Fruit fly (Drosophila melanogaster) whole organism, embryonic: Measurements from ENCODE around the gene TrpRS.

Experiments
- Adf1 ChIP-seq: fragments of 200-800 bp; sonication (Bioruptor generic); IDR thresholded peaks from 2 replicates; pipeline ENCODE4 v1.3.6; 2022; ENCODE audit warnings: missing biosample characterization, missing genetic modification characterization
- Asciz ChIP-seq: fragments of 200-800 bp; sonication (Bioruptor generic); optimal IDR thresholded peaks from 2 replicates; lab custom pipeline; 2017; ENCODE audit warnings: missing biosample characterization, mild to moderate bottlenecking, missing genetic modification characterization, missing genetic modification reagents
- CG10209 ChIP-seq: fragments of 200-800 bp; sonication (Bioruptor generic); optimal IDR thresholded peaks from 3 replicates; lab custom pipeline; 2017; ENCODE audit warnings: missing biosample characterization, mild to moderate bottlenecking, missing genetic modification characterization, missing genetic modification reagents
- CG1233 ChIP-seq: fragments of 200-800 bp; sonication (Bioruptor generic); optimal IDR thresholded peaks from 4 replicates; lab custom pipeline; 2018; ENCODE audit warnings: missing biosample characterization, mild to moderate bottlenecking, missing genetic modification characterization
- CG12391 ChIP-seq: fragments of 200-800 bp; sonication (Bioruptor generic); optimal IDR thresholded peaks from 3 replicates; lab custom pipeline; 2018; ENCODE audit warnings: missing biosample characterization, mild to moderate bottlenecking, missing genetic modification characterization, moderate library complexity
- CG14860 ChIP-seq: fragments of 200-800 bp; sonication (Bioruptor generic); IDR thresholded peaks from 3 replicates; pipeline ENCODE4 v1.3.6; 2022; ENCODE audit warnings: missing biosample characterization, missing genetic modification characterization; ENCODE audit not compliant: partially characterized antibody
- CG15073 ChIP-seq: fragments of 200-800 bp; sonication (Bioruptor generic); optimal IDR thresholded peaks from 2 replicates; lab custom pipeline; 2016; ENCODE audit warnings: missing biosample characterization, missing genetic modification characterization
- CG17912 ChIP-seq: fragments of 200-800 bp; sonication (Bioruptor generic); optimal IDR thresholded peaks from 2 replicates; lab custom pipeline; 2018; ENCODE audit warnings: missing biosample characterization, mild to moderate bottlenecking, missing genetic modification characterization
- CG33557 ChIP-seq: fragments of 200-800 bp; sonication (Bioruptor generic); optimal IDR thresholded peaks from 2 replicates; lab custom pipeline; 2019; ENCODE audit warnings: missing biosample characterization, mild to moderate bottlenecking, missing genetic modification characterization, moderate library complexity
- CG34422 ChIP-seq: fragments of 200-800 bp; sonication (Bioruptor generic); IDR thresholded peaks from 3 replicates; pipeline ENCODE4 v1.3.6; 2022; ENCODE audit warnings: missing biosample characterization, missing genetic modification characterization
- CG4404 ChIP-seq: fragments of 200-800 bp; sonication (Bioruptor generic); IDR thresholded peaks from 2 replicates; pipeline ENCODE4 v1.3.6; 2022; ENCODE audit warnings: missing biosample characterization, missing genetic modification characterization
- CG7357 ChIP-seq: fragments of 200-800 bp; sonication (Bioruptor generic); IDR thresholded peaks from 3 replicates; pipeline ENCODE4 v1.3.6; 2022; ENCODE audit warnings: missing biosample characterization, missing genetic modification characterization
- CG7556 ChIP-seq: fragments of 200-800 bp; sonication (Bioruptor generic); optimal IDR thresholded peaks from 2 replicates; lab custom pipeline; 2017; ENCODE audit warnings: missing biosample characterization, mild to moderate bottlenecking, missing genetic modification characterization
- CG8290 ChIP-seq, 3 experiments: fragments of 200-800 bp; sonication (Bioruptor generic); optimal IDR thresholded peaks; 2 replicates each; lab custom pipeline; 2016 to 2019; ENCODE audit warnings: missing biosample characterization in 3 of 3, missing genetic modification characterization in 3 of 3, mild to moderate bottlenecking in 2 of 3, moderate library complexity in 1 of 3
- CG9876 ChIP-seq: fragments of 200-800 bp; sonication (Bioruptor generic); optimal IDR thresholded peaks from 2 replicates; lab custom pipeline; 2016; ENCODE audit warnings: missing biosample characterization, missing genetic modification characterization
- CTCF ChIP-seq: fragments of 200-800 bp; sonication (Bioruptor generic); optimal IDR thresholded peaks from 2 replicates; lab custom pipeline; 2017; ENCODE audit warnings: missing biosample characterization, mild to moderate bottlenecking, missing genetic modification characterization, moderate library complexity
- Camta ChIP-seq: fragments of 200-800 bp; sonication (Bioruptor generic); optimal IDR thresholded peaks from 2 replicates; lab custom pipeline; 2016; ENCODE audit warnings: missing biosample characterization, missing genetic modification characterization
- Dfd ChIP-seq, 2 experiments: fragments of >200 bp; optimal IDR thresholded peaks; 2 replicates each; lab custom pipeline; 2017; ENCODE audit warnings: missing biosample characterization in 2 of 2, missing genetic modification characterization in 2 of 2
- Dll ChIP-seq: fragments of 200-800 bp; sonication (Bioruptor generic); IDR thresholded peaks from 4 replicates; pipeline ENCODE4 v1.3.6; 2022; ENCODE audit warnings: missing biosample characterization, missing genetic modification characterization; ENCODE audit not compliant: partially characterized antibody
- E2f1 ChIP-seq: fragments of 200-800 bp; sonication (Bioruptor generic); IDR thresholded peaks from 2 replicates; pipeline ENCODE4 v1.3.6; 2022; ENCODE audit warnings: missing biosample characterization, missing genetic modification characterization
- H2.0 ChIP-seq: fragments of 200-800 bp; sonication (Bioruptor generic); IDR thresholded peaks from 2 replicates; pipeline ENCODE4 v1.3.6; 2022; ENCODE audit warnings: missing biosample characterization, missing genetic modification characterization
- HHEX ChIP-seq: fragments of 200-800 bp; sonication (Bioruptor generic); optimal IDR thresholded peaks from 3 replicates; lab custom pipeline; 2017; ENCODE audit warnings: missing biosample characterization, mild to moderate bottlenecking, missing genetic modification characterization, missing genetic modification reagents
- Hr3 ChIP-seq: fragments of 200-800 bp; sonication (Bioruptor generic); optimal IDR thresholded peaks from 3 replicates; lab custom pipeline; 2016; ENCODE audit warnings: missing biosample characterization, missing genetic modification characterization
- Lhr ChIP-seq: fragments of 200-800 bp; sonication (Bioruptor generic); optimal IDR thresholded peaks from 3 replicates; lab custom pipeline; 2017; ENCODE audit warnings: mild to moderate bottlenecking, missing biosample characterization, missing genetic modification reagents, missing genetic modification characterization
- Max ChIP-seq: fragments of 200-800 bp; sonication (Bioruptor generic); optimal IDR thresholded peaks from 2 replicates; lab custom pipeline; 2016; ENCODE audit warnings: missing biosample characterization, mild to moderate bottlenecking, missing genetic modification characterization
- Mes4 ChIP-seq: fragments of 200-800 bp; sonication (Bioruptor generic); optimal IDR thresholded peaks from 2 replicates; lab custom pipeline; 2016; ENCODE audit warnings: missing biosample characterization, missing genetic modification characterization
- NFAT ChIP-seq: fragments of 200-800 bp; sonication (Bioruptor generic); IDR thresholded peaks from 2 replicates; pipeline ENCODE4 v1.3.6; 2022; ENCODE audit warnings: missing biosample characterization, missing genetic modification characterization
- NfI ChIP-seq: fragments of 200-800 bp; sonication (Bioruptor generic); optimal IDR thresholded peaks from 3 replicates; lab custom pipeline; 2018; ENCODE audit warnings: missing biosample characterization, mild to moderate bottlenecking, missing genetic modification characterization, moderate library complexity
- Sin3A ChIP-seq: fragments of >200 bp; optimal IDR thresholded peaks from 2 replicates; lab custom pipeline; 2018
- Six4 ChIP-seq: fragments of 200-800 bp; sonication (Bioruptor generic); optimal IDR thresholded peaks from 2 replicates; lab custom pipeline; 2016; ENCODE audit warnings: missing biosample characterization, missing genetic modification characterization
- Sox102F ChIP-seq: fragments of 200-800 bp; sonication (Bioruptor generic); optimal IDR thresholded peaks from 2 replicates; lab custom pipeline; 2018; ENCODE audit warnings: missing biosample characterization, mild to moderate bottlenecking, missing genetic modification characterization, moderate library complexity
- Spps ChIP-seq: fragments of 200-800 bp; sonication (Bioruptor generic); optimal IDR thresholded peaks from 2 replicates; lab custom pipeline; 2018; ENCODE audit warnings: missing biosample characterization, mild to moderate bottlenecking, missing genetic modification characterization
- Sry-β ChIP-seq: fragments of 200-800 bp; sonication (Bioruptor generic); optimal IDR thresholded peaks from 2 replicates; lab custom pipeline; 2018; ENCODE audit warnings: missing biosample characterization, mild to moderate bottlenecking, missing genetic modification characterization, moderate library complexity
- al ChIP-seq: fragments of 200-800 bp; sonication (Bioruptor generic); IDR thresholded peaks from 2 replicates; pipeline ENCODE4 v1.3.6; 2022; ENCODE audit warnings: missing biosample characterization, missing genetic modification characterization
- ase ChIP-seq: fragments of 200-800 bp; sonication (Bioruptor generic); IDR thresholded peaks from 3 replicates; pipeline ENCODE4 v1.3.6; 2022; ENCODE audit warnings: missing biosample characterization, missing genetic modification characterization
- danr ChIP-seq: fragments of 200-800 bp; sonication (Bioruptor generic); IDR thresholded peaks from 2 replicates; pipeline ENCODE4 v1.3.6; 2022; ENCODE audit warnings: missing biosample characterization, missing genetic modification characterization
- dpn ChIP-seq, 2 experiments: fragments of 200-800 bp; sonication (Bioruptor generic); optimal IDR thresholded peaks; 3 replicates each; lab custom pipeline; 2016; ENCODE audit warnings: missing biosample characterization in 2 of 2, missing genetic modification characterization in 2 of 2
- ftz-f1 ChIP-seq: fragments of 200-800 bp; sonication (Bioruptor generic); optimal IDR thresholded peaks from 2 replicates; lab custom pipeline; 2016; ENCODE audit warnings: missing biosample characterization, missing genetic modification characterization
- gcm ChIP-seq: fragments of 200-800 bp; sonication (Bioruptor generic); optimal IDR thresholded peaks from 2 replicates; lab custom pipeline; 2019; ENCODE audit warnings: missing biosample characterization, mild to moderate bottlenecking, missing genetic modification characterization, moderate library complexity
- gfzf ChIP-seq: fragments of 200-800 bp; sonication (Bioruptor generic); optimal IDR thresholded peaks from 2 replicates; lab custom pipeline; 2016; ENCODE audit warnings: missing biosample characterization, mild to moderate bottlenecking, missing genetic modification characterization, moderate library complexity
- hkb ChIP-seq, 2 experiments: fragments of 200-800 bp in 1 of 2; fragments of >200 bp in 1 of 2; sonication (Bioruptor generic) in 1 of 2; IDR thresholded peaks in 1 of 2; optimal IDR thresholded peaks in 1 of 2; 2 replicates each; pipeline versions ENCODE4 v1.3.6 to Lab custom; 2017 to 2022; ENCODE audit warnings: missing biosample characterization in 1 of 2, missing genetic modification characterization in 1 of 2
- inv ChIP-seq: fragments of 200-800 bp; sonication (Bioruptor generic); IDR thresholded peaks from 2 replicates; pipeline ENCODE4 v1.3.6; 2022; ENCODE audit warnings: missing biosample characterization, missing genetic modification characterization; ENCODE audit not compliant: partially characterized antibody
- kni ChIP-seq: fragments of 200-800 bp; sonication (Bioruptor generic); optimal IDR thresholded peaks from 3 replicates; lab custom pipeline; 2017; ENCODE audit warnings: mild to moderate bottlenecking, missing biosample characterization, missing genetic modification reagents, missing genetic modification characterization
- maf-S ChIP-seq: fragments of 200-800 bp; sonication (Bioruptor generic); optimal IDR thresholded peaks from 2 replicates; lab custom pipeline; 2016; ENCODE audit warnings: missing biosample characterization, missing genetic modification characterization
- nerfin-1 ChIP-seq: fragments of 200-800 bp; sonication (Bioruptor generic); optimal IDR thresholded peaks from 3 replicates; lab custom pipeline; 2019; ENCODE audit warnings: missing biosample characterization, mild to moderate bottlenecking, missing genetic modification characterization, moderate library complexity
- pita ChIP-seq: fragments of 200-800 bp; sonication (Bioruptor generic); optimal IDR thresholded peaks from 2 replicates; lab custom pipeline; 2017; ENCODE audit warnings: missing biosample characterization, mild to moderate bottlenecking, missing genetic modification characterization
- ranshi ChIP-seq: fragments of 200-800 bp; sonication (Bioruptor generic); IDR thresholded peaks from 2 replicates; pipeline ENCODE4 v1.3.6; 2022; ENCODE audit warnings: missing biosample characterization, missing genetic modification characterization
- stc ChIP-seq: fragments of 200-800 bp; sonication (Bioruptor generic); IDR thresholded peaks from 2 replicates; pipeline ENCODE4 v1.3.6; 2022; ENCODE audit warnings: missing biosample characterization, missing genetic modification characterization
- tin ChIP-seq: fragments of 200-800 bp; sonication (Bioruptor generic); optimal IDR thresholded peaks from 3 replicates; lab custom pipeline; 2016; ENCODE audit warnings: missing biosample characterization, missing genetic modification characterization
- tna ChIP-seq: fragments of 200-800 bp; sonication (Bioruptor generic); IDR thresholded peaks from 2 replicates; pipeline ENCODE4 v1.3.6; 2022; ENCODE audit warnings: missing biosample characterization, missing genetic modification characterization; ENCODE audit not compliant: partially characterized antibody

TrpRS gene

DNA sequence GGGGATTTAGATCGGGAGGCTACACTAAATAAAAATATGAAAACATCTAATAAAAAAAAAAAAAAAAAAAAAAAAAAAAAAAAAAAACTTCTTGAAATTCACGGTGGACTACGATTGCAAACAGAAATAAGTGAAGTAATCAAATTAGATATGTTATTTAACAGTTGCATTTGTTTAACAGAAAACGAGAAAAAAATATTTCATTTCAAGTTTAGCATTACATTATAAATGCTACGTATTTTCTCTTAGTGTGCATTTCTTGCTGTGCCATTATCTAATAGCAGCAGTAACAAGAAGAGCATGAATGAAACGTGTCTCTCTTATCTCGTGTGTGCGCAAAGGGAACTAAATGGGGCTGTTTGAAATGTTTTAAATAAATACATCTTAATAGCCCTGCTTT is 41.9 kb downstream of the TrpRS start (continued):
- TF ChIP-seq Max (GFP tag; lab: Kevin White, UChicago) (peak; percentile 61), hkb (optimal IDR thresholded peaks at IDR 0.05; lab: Kevin White, UChicago) (no peak), hkb (GFP tag; IDR thresholded peaks at IDR 0.05; lab: Robert Waterston, UW) (peak; percentile 82), Adf1 (0 out of 2 replicates have a peak, but pooled peaks have one; percentile 14), CG10209 (peak; percentile 59), Spps (peak; percentile 28), CG33557 (GFP tag; lab: Kevin White, UChicago) (no peak), tin (GFP tag; lab: Kevin White, UChicago) (peak; percentile 76), CG1233 (GFP tag; lab: Kevin White, UChicago) (peak; percentile 40), Sin3A (lab: Kevin White, UChicago) (no peak), ase (GFP tag; lab: Robert Waterston, UW) (0 out of 3 replicates have a peak, but pooled peaks have one; percentile 10), nerfin-1 (tag; lab: Kevin White, UChicago) (no peak), danr (peak; percentile 64), gcm (GFP tag; lab: Kevin White, UChicago) (peak; percentile 59), ftz-f1 (GFP tag; lab: Kevin White, UChicago) (no peak), inv (GFP tag; lab: Robert Waterston, UW) (no peak), CG9876 (GFP tag; lab: Kevin White, UChicago) (no peak), maf-S (peak; percentile 27), NfI (GFP tag; lab: Kevin White, UChicago) (peak; percentile 40), CG15073 (GFP tag; lab: Kevin White, UChicago) (no peak), ranshi (GFP tag; lab: Robert Waterston, UW) (peak; percentile 65; the same call in 1 of the 2 replicates), CG8290 (GFP tag; optimal IDR thresholded peaks at IDR 0.05; lab: Kevin White, UChicago) (no peak), CG8290 (tag; optimal IDR thresholded peaks at IDR 0.05; lab: Kevin White, UChicago) (peak in 1 of 2 experiments; percentile 40), CG4404 (GFP tag; lab: Robert Waterston, UW) (no peak), al (GFP tag; lab: Robert Waterston, UW) (peak; percentile 37; the same call in 1 of the 2 replicates), kni (no peak), Sox102F (GFP tag; lab: Kevin White, UChicago) (peak; percentile 87), tna (GFP tag; lab: Robert Waterston, UW) (no peak), Mes4 (GFP tag; lab: Kevin White, UChicago) (peak; percentile 42), H2.0 (GFP tag; lab: Robert Waterston, UW) (peak; percentile 49), gfzf (GFP tag; lab: Kevin White, UChicago) (no peak), Hr3 (GFP tag; lab: Kevin White, UChicago) (peak; percentile 77), CG12391 (tag; lab: Kevin White, UChicago) (peak; percentile 54), Dfd (GFP tag; optimal IDR thresholded peaks at IDR 0.05; lab: Kevin White, UChicago) (no peak), CTCF (no peak), stc (GFP tag; lab: Robert Waterston, UW) (peak; percentile 76), dpn (GFP tag; optimal IDR thresholded peaks at IDR 0.05; lab: Kevin White, UChicago) (peak; percentile 41 to 64), CG7556 (GFP tag; lab: Kevin White, UChicago) (peak; percentile 64), Dll (GFP tag; lab: Robert Waterston, UW) (no peak), CG34422 (GFP tag; lab: Robert Waterston, UW) (peak; percentile 61; the same call in 2 of the 3 replicates), pita (GFP tag; lab: Kevin White, UChicago) (no peak), HHEX (GFP tag; lab: Kevin White, UChicago) (peak; percentile 52), Asciz (GFP tag; lab: Kevin White, UChicago) (peak; percentile 73), E2f1 (GFP tag; lab: Robert Waterston, UW) (peak; percentile 67; the same call in 1 of the 2 replicates), CG7357 (peak; percentile 71), Lhr (GFP tag; lab: Kevin White, UChicago) (no peak), CG17912 (GFP tag; lab: Kevin White, UChicago) (no peak), Six4 (GFP tag; lab: Kevin White, UChicago) (peak; percentile 38), NFAT (GFP tag; lab: Robert Waterston, UW) (no peak), CG14860 (no peak), Sry-β (GFP tag; lab: Kevin White, UChicago) (no peak), Camta (peak; percentile 53)
